Worm (Caenorhabditis elegans) whole organism, dauer: ENCODE measurements around the gene str-108.

ENCODE experiments used
- unc-62 ChIP-seq: sonication (generic microtip); optimal IDR thresholded peaks from 2 replicates; lab custom pipeline; 2017; ENCODE audit warnings: missing biosample characterization, missing genetic modification reagents, missing genetic modification characterization

str-108 gene

DNA sequence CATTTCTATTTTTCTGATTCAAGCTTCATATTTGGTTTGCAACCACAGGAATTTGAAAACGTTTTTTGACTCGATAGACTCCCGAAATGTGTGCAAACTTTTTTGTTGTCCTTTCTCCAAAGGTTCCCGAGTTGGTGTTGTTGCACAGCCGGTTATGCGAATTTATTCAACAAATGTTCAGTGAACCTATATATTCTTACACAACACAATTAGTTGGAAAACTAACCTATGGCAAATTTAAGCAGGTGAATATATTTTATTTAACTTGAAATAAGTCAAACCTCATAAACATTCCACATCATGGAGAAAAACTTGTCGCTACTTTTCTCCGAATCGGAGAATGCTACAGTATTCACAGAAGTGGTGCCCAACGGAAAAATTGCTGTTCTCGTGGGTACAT lies 17.3 kb downstream of the str-108 start, which contains the start of gene srz-14:
srz-14 (plus strand) TSS at position 301 of the 400 bp plus-strand sequence.
- no peak for TF ChIP-seq unc-62

DNA sequence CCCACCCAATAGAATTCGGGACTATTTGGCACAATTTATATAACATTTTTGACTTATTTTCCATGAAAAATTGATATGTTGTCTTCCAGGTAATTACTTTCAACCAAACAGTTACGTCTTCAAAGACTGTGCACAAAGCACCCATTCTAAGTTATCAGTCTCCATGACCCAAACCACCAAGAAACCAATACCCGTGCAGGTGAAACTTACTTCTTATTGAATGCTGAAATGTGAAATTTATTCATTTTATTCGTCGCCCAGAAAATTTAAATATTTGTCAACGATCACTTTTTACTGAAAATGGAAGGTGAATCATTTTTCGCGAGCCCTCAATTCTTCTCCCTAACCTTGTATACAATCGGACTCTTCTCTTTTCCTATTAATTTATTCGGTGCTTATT lies 24.4 kb downstream of the str-108 start, which contains the start of gene srh-281:
srh-281 (plus strand) TSS at position 301 of the 400 bp plus-strand sequence.
- TF ChIP-seq unc-62: no peak

- TF ChIP-seq unc-62: no peak
Observed at ce11 chrV:16192114-16192513, 26.1 kb downstream of the str-108 start, which contains the start of gene srh-279. Gene srh-279 (plus strand): TSS chrV:16192414.

- no peak for TF ChIP-seq unc-62
Observed at ce11 chrV:16194639-16195038, 28.6 kb downstream of the str-108 start, which contains the start of gene rabr-4. Gene rabr-4 (plus strand): TSS chrV:16194939.

DNA sequence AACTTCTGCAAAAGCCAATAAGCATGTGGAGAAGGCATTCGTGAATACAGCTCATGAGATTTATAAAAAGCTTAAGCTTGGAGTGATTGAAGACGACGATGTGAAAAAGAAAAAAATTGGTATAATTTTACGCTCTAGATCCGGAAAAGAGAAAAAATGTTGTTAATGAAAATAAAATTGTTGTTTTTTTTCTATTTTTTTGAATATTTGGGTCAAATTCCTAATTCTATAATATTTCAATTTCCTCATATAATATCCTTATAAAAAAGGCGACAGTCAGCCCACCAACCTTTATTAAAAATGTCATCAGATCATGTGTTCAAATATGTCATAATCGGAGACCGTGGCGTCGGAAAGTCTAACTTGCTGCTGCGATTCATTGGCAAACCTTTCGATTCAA lies 29.3 kb downstream of the str-108 start, which contains the start of gene rabr-3:
rabr-3 (plus strand) TSS at position 301 of the 400 bp plus-strand sequence.
- TF ChIP-seq unc-62: no peak

- no peak for TF ChIP-seq unc-62
Observed at ce11 chrV:16198016-16198415, 32.0 kb downstream of the str-108 start, which contains the start of gene F11A5.5. Gene F11A5.5 (plus strand): TSS chrV:16198316.

DNA sequence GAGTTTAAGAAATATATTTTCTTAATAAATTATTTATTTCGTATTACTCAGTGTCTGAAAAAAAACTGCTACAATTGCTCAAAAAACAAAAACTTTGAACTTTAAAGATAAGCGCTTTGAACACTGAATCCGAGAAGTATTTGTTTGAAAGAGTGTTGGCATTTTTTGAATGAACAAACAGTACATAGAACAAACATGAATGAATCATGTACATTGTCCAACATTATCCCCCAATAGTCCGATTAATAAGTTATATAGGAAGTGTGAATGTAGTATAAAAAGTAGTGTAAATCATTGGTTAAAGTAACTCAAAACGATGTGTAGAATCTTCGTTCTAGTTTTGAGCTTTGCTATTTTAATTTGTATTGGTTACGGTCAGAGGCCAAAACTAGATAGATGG lies 35.7 kb downstream of the str-108 start, which contains the start of gene F11A5.17:
F11A5.17 (plus strand) TSS at position 301 of the 400 bp plus-strand sequence.
- TF ChIP-seq unc-62: no peak

- no peak for TF ChIP-seq unc-62
Observed at ce11 chrV:16202618-16203017, 36.6 kb downstream of the str-108 start, which contains the start of gene F11A5.18. Gene F11A5.18 (plus strand): TSS chrV:16202918.

DNA sequence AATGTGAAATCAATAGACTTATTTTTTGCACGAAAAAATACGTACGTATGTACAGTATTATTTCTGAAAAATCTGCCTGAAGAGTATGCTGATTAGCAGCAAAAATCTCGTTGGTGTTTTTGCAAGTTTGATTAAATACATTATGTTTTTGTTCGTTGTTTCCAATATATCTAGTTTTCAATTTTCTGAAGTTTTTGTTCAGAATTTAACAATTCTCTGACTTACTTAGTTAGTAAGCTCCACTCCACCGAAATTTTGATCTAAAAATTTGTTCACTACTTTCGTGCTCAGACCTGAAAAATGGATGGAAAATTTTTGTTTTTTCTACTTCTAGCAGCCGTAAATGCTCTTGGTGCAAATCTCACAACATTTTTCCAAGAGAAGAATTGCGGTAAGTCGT lies 38.9 kb downstream of the str-108 start, which contains the start of gene irld-26:
irld-26 (plus strand) TSS at position 301 of the 400 bp plus-strand sequence.
- TF ChIP-seq unc-62: no peak

ce11 chrV:16209837-16210236 lies 43.8 kb downstream of the str-108 start, which contains the start of gene oac-15:
Gene oac-15 (minus strand): TSS chrV:16209937.
- no peak for TF ChIP-seq unc-62

- TF ChIP-seq unc-62: no peak
Observed at ce11 chrV:16210257-16211002, 44.4 kb downstream of the str-108 start, which contains the start of gene F11A5.16. Gene F11A5.16 (plus strand): TSS chrV:16210952.

DNA sequence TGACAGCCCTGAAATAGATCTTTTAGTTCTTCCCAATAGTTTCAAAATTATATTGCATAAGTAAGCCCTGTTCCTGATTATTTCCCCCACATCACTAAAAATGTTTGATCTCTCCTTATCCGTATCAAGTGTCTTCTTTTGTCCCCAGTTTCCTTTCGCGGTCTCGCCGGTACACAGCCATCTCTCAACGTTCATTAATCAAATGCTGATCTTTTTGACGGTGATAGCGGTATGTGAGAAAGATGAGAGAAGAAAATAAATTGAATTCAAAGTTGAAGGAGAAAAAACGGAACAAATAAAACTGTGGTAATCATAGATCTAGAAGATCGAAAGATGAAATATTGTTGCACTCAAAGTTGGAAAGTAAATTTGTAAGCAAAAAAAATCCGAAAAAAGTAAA lies 45.7 kb downstream of the str-108 start:
- no peak for TF ChIP-seq unc-62

DNA sequence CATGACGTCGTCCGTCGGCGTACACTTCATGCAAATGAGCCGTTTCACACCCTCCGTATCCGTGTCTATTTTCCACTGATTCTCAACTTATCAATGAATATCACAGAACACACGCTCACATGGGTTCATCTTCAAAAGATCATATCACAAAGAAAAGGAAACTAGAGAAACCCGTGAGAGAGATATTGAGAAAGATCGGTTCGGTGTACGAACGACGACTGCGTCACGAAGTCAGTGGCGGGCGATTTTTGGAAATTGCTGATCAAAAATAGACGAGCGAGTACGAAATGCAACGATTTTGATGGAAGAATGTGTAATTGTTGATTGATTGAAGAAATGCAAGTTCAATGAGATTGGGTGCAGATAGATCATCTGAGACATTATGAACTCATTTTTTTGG lies 47.3 kb downstream of the str-108 start:
- TF ChIP-seq unc-62: no peak

DNA sequence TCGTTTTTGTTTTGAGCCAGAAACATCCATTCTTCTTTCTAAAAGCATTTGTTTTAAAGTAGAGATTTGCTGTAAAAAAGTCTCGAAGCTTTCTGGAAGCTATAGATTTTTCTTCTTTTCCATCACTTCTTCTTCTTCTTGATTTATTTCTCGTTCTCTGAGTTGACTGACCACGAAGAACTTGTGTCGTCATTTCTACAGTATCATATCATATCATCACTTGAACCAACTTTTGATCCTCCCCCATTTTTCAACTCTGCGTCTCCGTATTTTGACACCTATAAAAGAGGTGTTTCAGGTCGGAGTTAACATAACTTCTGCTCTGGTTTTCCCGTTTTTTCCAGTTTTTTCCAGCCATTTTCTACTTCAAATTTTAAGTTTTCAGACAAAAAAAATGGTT lies 48.5 kb downstream of the str-108 start, which contains the start of gene F11A5.9:
F11A5.9 (plus strand) TSS at position 386 of the 400 bp plus-strand sequence.
- TF ChIP-seq unc-62: no peak
